Fruit fly (Drosophila melanogaster): ENCODE measurements around the gene CG10375.

The CG10375 gene

DNA sequence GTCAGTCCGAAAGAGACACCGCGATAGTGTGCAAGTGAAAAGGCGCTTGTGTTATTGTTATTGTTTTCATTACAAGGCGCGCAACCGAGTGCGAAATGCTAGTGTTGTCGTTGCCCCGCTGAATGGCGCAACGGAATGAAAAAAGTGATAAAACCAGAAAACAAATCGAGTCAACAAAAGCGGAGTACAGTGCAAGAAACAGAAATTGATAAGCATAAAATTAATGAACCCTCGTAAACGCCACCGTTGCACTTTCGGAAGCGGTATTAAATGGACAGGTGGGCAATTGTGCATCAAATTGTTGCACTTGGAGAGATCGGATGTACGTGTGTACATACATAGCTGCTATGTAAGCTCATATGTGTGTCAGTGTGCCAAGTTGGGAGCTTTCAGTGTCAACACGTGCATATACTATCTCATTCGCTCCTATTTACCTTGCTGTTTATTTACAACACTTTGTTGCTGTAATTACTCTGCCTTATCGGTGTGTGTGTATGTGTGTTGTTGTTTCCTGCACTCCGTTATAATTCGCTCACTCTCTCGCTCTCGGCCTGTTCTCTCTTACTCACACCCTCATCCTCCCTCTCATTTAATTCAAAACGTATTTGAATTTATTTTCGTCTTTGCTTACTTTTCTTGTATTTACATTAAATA, 44.0 kb upstream of the CG10375 start (continued):
- TF ChIP-seq org-1 (GFP tag; optimal IDR thresholded peaks at IDR 0.05) (peak; percentile 46), lab (GFP tag; optimal IDR thresholded peaks at IDR 0.05) (peak; percentile 56), Dek (tag; optimal IDR thresholded peaks at IDR 0.05) (no peak), trh (GFP tag; optimal IDR thresholded peaks at IDR 0.05) (peak; percentile 76), CG4328 (GFP tag; optimal IDR thresholded peaks at IDR 0.05) (peak; percentile 83), CG2202 (tag; optimal IDR thresholded peaks at IDR 0.05) (peak; percentile 10), MESR4 (GFP tag; optimal IDR thresholded peaks at IDR 0.05) (no peak), CG1024 (GFP tag; IDR thresholded peaks at IDR 0.05) (peak; percentile 77), da (GFP tag; optimal IDR thresholded peaks at IDR 0.05) (no peak), CG3407 (GFP tag; optimal IDR thresholded peaks at IDR 0.05) (peak; percentile 75), Sox100B (GFP tag; optimal IDR thresholded peaks at IDR 0.05) (peak; percentile 64), CG10147 (GFP tag; optimal IDR thresholded peaks at IDR 0.05) (no peak), CG6254 (GFP tag; optimal IDR thresholded peaks at IDR 0.05) (peak; percentile 71), CG15073 (GFP tag; optimal IDR thresholded peaks at IDR 0.05) (no peak), schlank (tag; optimal IDR thresholded peaks at IDR 0.05) (peak; percentile 32), Six4 (GFP tag; optimal IDR thresholded peaks at IDR 0.05) (no peak), CG17912 (GFP tag; optimal IDR thresholded peaks at IDR 0.05) (peak; percentile 32), Ada2b (GFP tag; IDR thresholded peaks at IDR 0.05) (peak; percentile 52), eyg (GFP tag; optimal IDR thresholded peaks at IDR 0.05) (peak; percentile 75), Dfd (GFP tag; optimal IDR thresholded peaks at IDR 0.05) (no peak), jing (GFP tag; optimal IDR thresholded peaks at IDR 0.05) (no peak), CG12104 (GFP tag; optimal IDR thresholded peaks at IDR 0.05) (peak; percentile 79), Xrp1 (GFP tag; IDR thresholded peaks at IDR 0.05) (peak; percentile 90), so (GFP tag; IDR thresholded peaks at IDR 0.05) (peak; percentile 37; the same call in 1 of the 3 replicates), repo (GFP tag; optimal IDR thresholded peaks at IDR 0.05) (peak; percentile 85), CG9437 (GFP tag; optimal IDR thresholded peaks at IDR 0.05) (no peak), CG18011 (GFP tag; optimal IDR thresholded peaks at IDR 0.05) (no peak), cato (GFP tag; optimal IDR thresholded peaks at IDR 0.05; ENCODE audit: borderline replicate concordance) (no peak), CG31224 (GFP tag; IDR thresholded peaks at IDR 0.05) (0 out of 2 replicates have a peak, but pooled peaks have one; percentile 25), knrl (GFP tag; IDR thresholded peaks at IDR 0.05; ENCODE audit: partially characterized antibody) (no peak), ttk (GFP tag; IDR thresholded peaks at IDR 0.05) (peak; percentile 36; the same call in 1 of the 2 replicates), sim (GFP tag; IDR thresholded peaks at IDR 0.05) (peak; percentile 72), zfh1 (GFP tag; IDR thresholded peaks at IDR 0.05) (peak; percentile 77), CG34376 (GFP tag; optimal IDR thresholded peaks at IDR 0.05) (peak; percentile 88), p53 (GFP tag; optimal IDR thresholded peaks at IDR 0.05) (peak; percentile 61), PHDP (tag; optimal IDR thresholded peaks at IDR 0.05) (peak; percentile 19), Oaz (GFP tag; IDR thresholded peaks at IDR 0.05) (no peak), CG11456 (GFP tag; IDR thresholded peaks at IDR 0.05) (0 out of 3 replicates have a peak, but pooled peaks have one; percentile 59), dan (GFP tag; IDR thresholded peaks at IDR 0.05) (no peak), CHES-1-like (GFP tag; optimal IDR thresholded peaks at IDR 0.05) (peak; percentile 6), Adf1 (GFP tag; IDR thresholded peaks at IDR 0.05) (no peak), CG3065 (GFP tag; optimal IDR thresholded peaks at IDR 0.05) (no peak), Sox102F (GFP tag; optimal IDR thresholded peaks at IDR 0.05) (peak; percentile 24), run (tag; optimal IDR thresholded peaks at IDR 0.05) (peak; percentile 43), ERR (GFP tag; optimal IDR thresholded peaks at IDR 0.05) (no peak), Dp (GFP tag; optimal IDR thresholded peaks at IDR 0.05) (no peak), stc (GFP tag; IDR thresholded peaks at IDR 0.05) (peak; percentile 73), pfk (GFP tag; optimal IDR thresholded peaks at IDR 0.05) (peak; percentile 43), CG11398 (GFP tag; optimal IDR thresholded peaks at IDR 0.05) (peak; percentile 54), Hey (tag; optimal IDR thresholded peaks at IDR 0.05) (peak; percentile 47)

Measured in whole organism, embryonic.